Fruit fly (Drosophila melanogaster) whole organism, adult: ENCODE data around the gene AstC-R1.

Source experiments
- CG11617 ChIP-seq: fragments of 200-800 bp; sonication (Bioruptor generic); optimal IDR thresholded peaks from 2 replicates; lab custom pipeline; 2017; ENCODE audit warnings: mild to moderate bottlenecking, missing biosample characterization, missing genetic modification reagents, missing genetic modification characterization
- CG12768 ChIP-seq: fragments of 200-800 bp; sonication (Bioruptor generic); optimal IDR thresholded peaks from 2 replicates; lab custom pipeline; 2017; ENCODE audit warnings: missing biosample characterization, missing genetic modification characterization, mild to moderate bottlenecking, moderate library complexity, missing genetic modification reagents
- CG5204 ChIP-seq: fragments of 200-800 bp; sonication (Bioruptor generic); optimal IDR thresholded peaks from 2 replicates; lab custom pipeline; 2016; ENCODE audit warnings: missing biosample characterization, missing genetic modification characterization
- CG7101 ChIP-seq: fragments of 200-800 bp; sonication (Bioruptor generic); optimal IDR thresholded peaks from 2 replicates; lab custom pipeline; 2018; ENCODE audit warnings: missing biosample characterization, mild to moderate bottlenecking, missing genetic modification characterization, moderate library complexity
- bab1 ChIP-seq: fragments of 200-800 bp; sonication (Bioruptor generic); optimal IDR thresholded peaks from 3 replicates; lab custom pipeline; 2019; ENCODE audit warnings: missing biosample characterization, mild to moderate bottlenecking, missing genetic modification characterization, moderate library complexity
- pad ChIP-seq: fragments of 200-800 bp; sonication (Bioruptor generic); optimal IDR thresholded peaks from 3 replicates; lab custom pipeline; 2017; ENCODE audit warnings: missing biosample characterization, missing genetic modification characterization, mild to moderate bottlenecking, moderate library complexity, missing genetic modification reagents
- tj ChIP-seq: fragments of 200-800 bp; sonication (Bioruptor generic); optimal IDR thresholded peaks from 3 replicates; lab custom pipeline; 2017; ENCODE audit warnings: missing biosample characterization, mild to moderate bottlenecking, missing genetic modification characterization, moderate library complexity

DNA sequence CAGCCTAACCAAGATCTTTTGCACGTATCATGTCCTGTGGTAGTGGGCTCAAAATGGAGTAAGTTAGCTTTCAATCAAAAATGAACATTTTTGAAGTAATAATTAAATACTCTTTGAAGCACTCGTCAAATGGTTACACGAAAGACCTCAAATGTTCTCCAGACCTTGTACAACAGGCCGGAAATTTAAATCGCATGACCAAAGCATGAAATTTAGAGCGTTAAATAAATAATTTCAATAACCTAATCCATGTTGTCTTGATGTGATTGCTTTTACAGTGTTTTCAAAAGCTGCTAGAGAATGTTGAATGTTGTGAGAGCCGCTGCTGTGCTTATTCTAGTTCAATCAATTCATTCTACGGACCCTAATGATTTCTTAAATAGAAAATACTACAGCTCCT, 45.1 kb downstream of the AstC-R1 start, which contains the start of gene CG18233:
- TF ChIP-seq CG7101 (no peak), pad (GFP tag; lab: Kevin White, UChicago) (no peak), bab1 (GFP tag; lab: Kevin White, UChicago) (no peak), CG11617 (no peak), tj (GFP tag; lab: Kevin White, UChicago) (no peak), CG12768 (GFP tag; lab: Kevin White, UChicago) (no peak), CG5204 (no peak)
